Worm (Caenorhabditis elegans) whole organism, early embryonic: Measurements from ENCODE around the gene sqd-1.

Experiments used
- B0310.2 ChIP-seq: sonication (generic microtip); optimal IDR thresholded peaks from 2 replicates; lab custom pipeline; 2016; ENCODE audit warnings: mild to moderate bottlenecking, missing genetic modification characterization, missing compliant biosample characterization
- F13C5.2 ChIP-seq: sonication (generic microtip); optimal IDR thresholded peaks from 2 replicates; lab custom pipeline; 2017; ENCODE audit warnings: mild to moderate bottlenecking, missing genetic modification characterization, inconsistent platforms, missing compliant biosample characterization
- ama-1 ChIP-seq: fragments of 150-350 bp; optimal IDR thresholded peaks from 2 replicates; lab custom pipeline; 2014
- ceh-13 ChIP-seq: fragments of 200-800 bp; sonication (Bioruptor generic); optimal IDR thresholded peaks from 2 replicates; lab custom pipeline; 2018; ENCODE audit warnings: mild to moderate bottlenecking, missing genetic modification characterization, missing compliant biosample characterization
- ets-7 ChIP-seq: sonication (generic microtip); optimal IDR thresholded peaks from 2 replicates; lab custom pipeline; 2016; ENCODE audit warnings: missing genotype, missing genetic modification characterization, missing compliant biosample characterization
- flt-1 ChIP-seq: fragments of 200-800 bp; sonication (Bioruptor generic); IDR thresholded peaks from 2 replicates; pipeline ENCODE4 v1.3.6; 2022; ENCODE audit warnings: missing genetic modification characterization, missing compliant biosample characterization
- hmbx-1 ChIP-seq: sonication (generic microtip); optimal IDR thresholded peaks from 2 replicates; lab custom pipeline; 2016; ENCODE audit warnings: mild to moderate bottlenecking, missing genetic modification characterization, missing compliant biosample characterization
- hmg-4 ChIP-seq: fragments of 200-800 bp; sonication (Bioruptor generic); optimal IDR thresholded peaks from 2 replicates; lab custom pipeline; 2018; ENCODE audit warnings: mild to moderate bottlenecking, missing genetic modification characterization, missing compliant biosample characterization
- hnd-1 ChIP-seq: sonication (generic microtip); optimal IDR thresholded peaks from 2 replicates; lab custom pipeline; 2016; ENCODE audit warnings: missing genetic modification characterization, missing compliant biosample characterization
- scrt-1 ChIP-seq: fragments of 200-800 bp; sonication (Bioruptor generic); IDR thresholded peaks from 2 replicates; pipeline ENCODE4 v1.3.6; 2022; ENCODE audit warnings: missing genetic modification characterization, missing compliant biosample characterization
- sea-1 ChIP-seq: fragments of 200-800 bp; sonication (Bioruptor generic); conservative IDR thresholded peaks from 2 replicates; pipeline ENCODE4 v1.3.6; 2022; ENCODE audit warnings: missing genetic modification characterization, missing compliant biosample characterization
- tra-4 ChIP-seq: sonication (generic microtip); optimal IDR thresholded peaks from 2 replicates; lab custom pipeline; 2017; ENCODE audit warnings: missing genetic modification characterization, missing compliant biosample characterization

- TF ChIP-seq B0310.2 (no peak), scrt-1 (GFP tag; lab: Robert Waterston, UW) (no peak), flt-1 (GFP tag; lab: Robert Waterston, UW) (no peak), hnd-1 (tag; lab: Kevin White, UChicago) (no peak), hmg-4 (GFP tag; lab: Kevin White, UChicago) (no peak), hmbx-1 (no peak), ets-7 (tag; lab: Kevin White, UChicago) (no peak), ceh-13 (GFP tag; lab: Kevin White, UChicago) (no peak), sea-1 (no peak), F13C5.2 (no peak), tra-4 (tag; lab: Kevin White, UChicago) (no peak), ama-1 (lab: Kevin White, UChicago) (no peak)
Observed at ce11 chrIV:6333915-6334314, 9.9 kb downstream of the sqd-1 start, which contains the start of gene blos-2.
